Fruit fly (Drosophila melanogaster) Kc167 (cell line): ENCODE results near the gene Mocs2A.

Experiments
- Myc ChIP-seq: fragments of >200 bp; optimal IDR thresholded peaks from 2 replicates; lab custom pipeline; 2017; ENCODE audit warnings: missing external identifiers
- ttk ChIP-seq: sonication (Bioruptor generic); optimal IDR thresholded peaks from 2 replicates; lab custom pipeline; 2017; ENCODE audit warnings: missing external identifiers

dm6 chr3R:25176517-25176916 lies 49.4 kb upstream of the Mocs2A start:
- TF ChIP-seq Myc (lab: Kevin White, UChicago) (no peak), ttk (lab: Kevin White, UChicago) (no peak)
